Worm (Caenorhabditis elegans) whole organism, late embryonic: ENCODE data around the gene F45B8.5.

Source experiments
- C08G9.2 ChIP-seq: sonication (generic microtip); optimal IDR thresholded peaks from 2 replicates; lab custom pipeline; 2016; ENCODE audit warnings: mild to moderate bottlenecking, missing genetic modification characterization, moderate library complexity, missing compliant biosample characterization
- F13H6.1 ChIP-seq: sonication (generic microtip); optimal IDR thresholded peaks from 2 replicates; lab custom pipeline; 2016; ENCODE audit warnings: missing genetic modification characterization, missing compliant biosample characterization
- K02D7.2 ChIP-seq: sonication (generic microtip); optimal IDR thresholded peaks from 2 replicates; lab custom pipeline; 2017; ENCODE audit warnings: mild to moderate bottlenecking, missing genetic modification characterization, missing compliant biosample characterization
- Y22D7AL.16 ChIP-seq: sonication (generic microtip); optimal IDR thresholded peaks from 2 replicates; lab custom pipeline; 2016; ENCODE audit warnings: missing genetic modification characterization, missing compliant biosample characterization
- ahr-1 ChIP-seq: sonication (generic microtip); optimal IDR thresholded peaks from 2 replicates; lab custom pipeline; 2016; ENCODE audit warnings: missing genetic modification characterization, missing compliant biosample characterization
- ama-1 ChIP-seq: fragments of 150-350 bp; optimal IDR thresholded peaks from 2 replicates; lab custom pipeline; 2014
- ceh-22 ChIP-seq: sonication (generic microtip); optimal IDR thresholded peaks from 2 replicates; lab custom pipeline; 2017; ENCODE audit warnings: missing biosample characterization, missing genetic modification characterization
- ceh-34 ChIP-seq: sonication (generic microtip); optimal IDR thresholded peaks from 2 replicates; lab custom pipeline; 2016; ENCODE audit warnings: mild to moderate bottlenecking, missing genetic modification characterization, missing compliant biosample characterization
- ceh-45 ChIP-seq: fragments of 200-800 bp; sonication (Bioruptor generic); IDR thresholded peaks from 2 replicates; pipeline ENCODE4 v1.3.6; 2022; ENCODE audit warnings: missing genetic modification reagents, missing genetic modification characterization, missing compliant biosample characterization
- dve-1 ChIP-seq: sonication (generic microtip); optimal IDR thresholded peaks from 2 replicates; lab custom pipeline; 2017; ENCODE audit warnings: antibody characterized with exemption, mild to moderate bottlenecking, missing genetic modification characterization, missing compliant biosample characterization
- elt-2 ChIP-seq: sonication (generic microtip); optimal IDR thresholded peaks from 2 replicates; lab custom pipeline; 2016; ENCODE audit warnings: missing genetic modification reagents, missing genetic modification characterization, missing compliant biosample characterization
- elt-4 ChIP-seq: sonication (generic microtip); optimal IDR thresholded peaks from 2 replicates; lab custom pipeline; 2016; ENCODE audit warnings: missing genetic modification characterization, missing compliant biosample characterization
- ets-4 ChIP-seq: sonication (generic microtip); optimal IDR thresholded peaks from 2 replicates; lab custom pipeline; 2016; ENCODE audit warnings: missing genetic modification characterization, missing compliant biosample characterization
- eyg-1 ChIP-seq: sonication (generic microtip); optimal IDR thresholded peaks from 2 replicates; lab custom pipeline; 2016; ENCODE audit warnings: missing genotype, missing genetic modification characterization, missing compliant biosample characterization
- fax-1 ChIP-seq: sonication (generic microtip); optimal IDR thresholded peaks from 2 replicates; lab custom pipeline; 2016; ENCODE audit warnings: missing genotype, missing genetic modification characterization, missing compliant biosample characterization
- fkh-6 ChIP-seq: sonication (generic microtip); optimal IDR thresholded peaks from 2 replicates; lab custom pipeline; 2016; ENCODE audit warnings: missing genetic modification characterization, missing compliant biosample characterization
- gmeb-2 ChIP-seq: sonication (generic microtip); optimal IDR thresholded peaks from 2 replicates; lab custom pipeline; 2016; ENCODE audit warnings: missing genetic modification characterization, inconsistent platforms, missing compliant biosample characterization
- hlh-8 ChIP-seq: sonication (generic microtip); optimal IDR thresholded peaks from 2 replicates; lab custom pipeline; 2016; ENCODE audit warnings: missing genotype, missing genetic modification characterization, missing compliant biosample characterization
- lim-6 ChIP-seq: sonication (generic microtip); optimal IDR thresholded peaks from 2 replicates; lab custom pipeline; 2016; ENCODE audit warnings: missing genetic modification characterization, missing compliant biosample characterization
- mec-3 ChIP-seq: sonication (generic microtip); optimal IDR thresholded peaks from 2 replicates; lab custom pipeline; 2016; ENCODE audit warnings: borderline replicate concordance, missing genetic modification characterization, missing compliant biosample characterization
- nfya-1 ChIP-seq: sonication (generic microtip); optimal IDR thresholded peaks from 2 replicates; lab custom pipeline; 2017; ENCODE audit warnings: missing genetic modification characterization, mild to moderate bottlenecking, missing compliant biosample characterization, antibody characterized with exemption, moderate library complexity
- nhr-11 ChIP-seq: fragments of 150-350 bp; optimal IDR thresholded peaks from 2 replicates; lab custom pipeline; 2014; ENCODE audit warnings: missing biosample characterization, missing genetic modification characterization
- nhr-232 ChIP-seq: sonication (generic microtip); optimal IDR thresholded peaks from 2 replicates; lab custom pipeline; 2016; ENCODE audit warnings: missing genetic modification characterization, missing compliant biosample characterization
- pag-3 ChIP-seq: sonication (generic microtip); optimal IDR thresholded peaks from 2 replicates; lab custom pipeline; 2016; ENCODE audit warnings: missing compliant biosample characterization, missing genetic modification characterization, borderline replicate concordance
- pha-4 ChIP-seq: fragments of 150-350 bp; optimal IDR thresholded peaks from 2 replicates; lab custom pipeline; 2018; ENCODE audit warnings: missing biosample characterization, missing genetic modification reagents, missing genetic modification characterization
- pqm-1 ChIP-seq: sonication (generic microtip); optimal IDR thresholded peaks from 2 replicates; lab custom pipeline; 2016; ENCODE audit warnings: missing genetic modification characterization, missing compliant biosample characterization
- pros-1 ChIP-seq: fragments of 150-350 bp; optimal IDR thresholded peaks from 2 replicates; lab custom pipeline; 2014; ENCODE audit warnings: missing biosample characterization, missing genetic modification reagents, missing genetic modification characterization
- ref-2 ChIP-seq: sonication (generic microtip); optimal IDR thresholded peaks from 2 replicates; lab custom pipeline; 2016; ENCODE audit warnings: missing genetic modification characterization, missing compliant biosample characterization
- rnt-1 ChIP-seq: sonication (generic microtip); optimal IDR thresholded peaks from 2 replicates; lab custom pipeline; 2016; ENCODE audit warnings: missing genetic modification characterization, missing compliant biosample characterization
- sdc-2 ChIP-seq: sonication (generic microtip); optimal IDR thresholded peaks from 2 replicates; lab custom pipeline; 2016; ENCODE audit warnings: missing genotype, missing genetic modification characterization, missing compliant biosample characterization
- sox-2 ChIP-seq: fragments of 200-800 bp; sonication (Bioruptor generic); IDR thresholded peaks from 2 replicates; pipeline ENCODE4 v1.3.6; 2022; ENCODE audit warnings: missing genetic modification reagents, missing genetic modification characterization, missing compliant biosample characterization
- sox-4 ChIP-seq: sonication (generic microtip); optimal IDR thresholded peaks from 2 replicates; lab custom pipeline; 2017; ENCODE audit warnings: mild to moderate bottlenecking, missing genetic modification characterization, inconsistent platforms, missing compliant biosample characterization
- tbx-2 ChIP-seq: sonication (generic microtip); optimal IDR thresholded peaks from 2 replicates; lab custom pipeline; 2016; ENCODE audit warnings: missing genetic modification characterization, missing compliant biosample characterization
- tbx-7 ChIP-seq: sonication (generic microtip); optimal IDR thresholded peaks from 2 replicates; lab custom pipeline; 2016; ENCODE audit warnings: missing genotype, missing genetic modification characterization, missing compliant biosample characterization
- ttx-3 ChIP-seq: sonication (generic microtip); optimal IDR thresholded peaks from 2 replicates; lab custom pipeline; 2016; ENCODE audit warnings: missing genetic modification reagents, missing genetic modification characterization, missing compliant biosample characterization
- unc-3 ChIP-seq, 2 experiments: fragments of 200-800 bp in 1 of 2; sonication (Bioruptor generic) in 1 of 2; sonication (generic microtip) in 1 of 2; conservative IDR thresholded peaks in 1 of 2; optimal IDR thresholded peaks in 1 of 2; 2 replicates each; pipeline versions ENCODE4 v1.3.6 to Lab custom; 2016 to 2022; ENCODE audit warnings: missing compliant biosample characterization in 2 of 2, missing genetic modification characterization in 2 of 2, missing genetic modification reagents in 1 of 2
- unc-42 ChIP-seq: sonication (generic microtip); optimal IDR thresholded peaks from 2 replicates; lab custom pipeline; 2016; ENCODE audit warnings: missing genotype, missing genetic modification characterization, missing compliant biosample characterization
- zip-5 ChIP-seq: sonication (generic microtip); optimal IDR thresholded peaks from 2 replicates; lab custom pipeline; 2016; ENCODE audit warnings: missing genetic modification characterization, missing compliant biosample characterization
- ztf-16 ChIP-seq: sonication (generic microtip); optimal IDR thresholded peaks from 2 replicates; lab custom pipeline; 2017; ENCODE audit warnings: missing genetic modification characterization, missing compliant biosample characterization

F45B8.5 gene

DNA sequence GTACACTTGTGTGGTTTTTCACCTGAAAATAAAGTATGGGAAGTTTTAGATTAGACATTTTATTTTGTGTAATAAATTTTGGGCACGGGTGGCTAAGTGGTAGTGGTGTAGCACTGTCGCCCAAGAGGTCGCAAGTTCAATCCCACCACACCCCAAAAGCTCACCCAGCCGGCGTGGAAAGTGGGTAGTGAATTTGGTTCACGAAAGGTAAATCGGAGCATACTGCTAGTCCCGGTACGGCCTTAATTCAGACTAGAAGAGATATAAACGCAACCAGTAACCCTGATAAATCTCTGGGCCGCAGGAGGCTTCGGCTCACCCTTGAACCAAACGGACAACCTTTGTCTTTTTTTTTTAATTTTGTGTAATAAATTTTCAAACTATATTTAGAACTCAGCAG is 14.1 kb upstream of the F45B8.5 start:
- no peak for TF ChIP-seq elt-2
- TF ChIP-seq sox-2 (GFP tag; lab: Robert Waterston, UW) = no peak
- no peak for TF ChIP-seq ceh-45 (GFP tag; lab: Robert Waterston, UW)
- TF ChIP-seq sdc-2 (tag; lab: Kevin White, UChicago) = no peak
- no peak for TF ChIP-seq fax-1 (tag; lab: Kevin White, UChicago)
- no peak for TF ChIP-seq ceh-22 (tag; lab: Kevin White, UChicago)
- no peak for TF ChIP-seq pros-1 (tag; lab: Kevin White, UChicago)
- TF ChIP-seq hlh-8 (tag; lab: Kevin White, UChicago) = no peak
- TF ChIP-seq ahr-1 (tag; lab: Kevin White, UChicago) = no peak
- TF ChIP-seq C08G9.2 (tag; lab: Kevin White, UChicago) = no peak
- TF ChIP-seq rnt-1 = no peak
- TF ChIP-seq ttx-3 = no peak
- no peak for TF ChIP-seq eyg-1
- TF ChIP-seq dve-1 (tag; lab: Kevin White, UChicago) = no peak
- no peak for TF ChIP-seq nfya-1
- TF ChIP-seq ama-1 (lab: Kevin White, UChicago) = no peak
- TF ChIP-seq F13H6.1 = no peak
- TF ChIP-seq zip-5 (tag; lab: Kevin White, UChicago) = no peak
- no peak for TF ChIP-seq Y22D7AL.16 (tag; lab: Kevin White, UChicago)

DNA sequence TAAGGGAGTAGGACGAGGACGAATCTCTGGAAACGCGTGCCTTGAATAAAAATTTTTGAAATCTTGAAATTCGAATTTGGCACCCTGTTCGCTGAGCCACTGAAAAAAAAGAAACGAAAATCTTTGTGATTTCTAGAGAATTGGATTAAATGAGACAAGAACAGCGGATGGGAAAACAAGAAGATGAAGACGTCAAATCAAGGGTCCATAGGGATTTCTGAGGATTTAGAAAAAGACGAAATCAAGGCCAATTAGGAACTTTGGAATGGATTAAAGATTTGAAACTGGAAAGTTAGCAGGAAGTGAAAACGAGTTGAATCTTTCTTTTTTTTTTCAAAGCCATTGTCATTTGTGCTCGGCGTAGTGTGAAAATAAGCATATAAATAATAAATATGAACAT is 11.3 kb upstream of the F45B8.5 start, which contains the start of gene pag-3:
pag-3 (minus strand) TSS at position 101 of the 400 bp plus-strand sequence.
- no peak for TF ChIP-seq unc-3 (GFP tag; conservative IDR thresholded peaks at IDR 0.05; lab: Robert Waterston, UW)
- no peak for TF ChIP-seq unc-3 (tag; optimal IDR thresholded peaks at IDR 0.05; lab: Kevin White, UChicago)
- no peak for TF ChIP-seq F13H6.1
- TF ChIP-seq pha-4 = no peak
- no peak for TF ChIP-seq tbx-7 (tag; lab: Kevin White, UChicago)
- no peak for TF ChIP-seq ref-2
- TF ChIP-seq, all 69 proteins: peak for 0

DNA sequence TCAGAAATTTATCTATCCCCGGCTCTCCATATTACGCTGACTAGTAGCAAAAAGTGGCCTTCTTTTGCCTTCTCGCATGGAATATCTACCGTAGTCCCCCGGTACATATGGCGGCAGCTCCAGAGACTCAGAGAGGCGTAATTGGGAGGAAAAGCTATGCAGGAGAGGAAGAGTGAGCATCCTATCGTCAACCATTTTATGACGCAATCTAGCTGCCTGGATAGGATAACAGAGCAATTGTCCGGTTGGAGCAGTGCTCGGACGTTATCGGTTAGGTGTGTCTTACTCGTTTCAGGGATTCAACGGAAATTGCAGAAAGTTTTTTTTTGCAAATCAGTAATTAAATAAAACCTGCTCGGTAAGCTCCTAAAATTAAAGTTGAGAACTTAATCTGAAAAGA is 8.7 kb upstream of the F45B8.5 start:
- TF ChIP-seq nhr-232 (no peak), K02D7.2 (no peak), nhr-11 (tag; lab: Kevin White, UChicago) (no peak), sdc-2 (tag; lab: Kevin White, UChicago) (no peak), F13H6.1 (no peak), unc-42 (tag; lab: Kevin White, UChicago) (no peak), mec-3 (no peak), sox-4 (tag; lab: Kevin White, UChicago) (no peak), pqm-1 (tag; lab: Kevin White, UChicago) (no peak), elt-4 (tag; lab: Kevin White, UChicago) (no peak), pag-3 (tag; lab: Kevin White, UChicago) (no peak)

DNA sequence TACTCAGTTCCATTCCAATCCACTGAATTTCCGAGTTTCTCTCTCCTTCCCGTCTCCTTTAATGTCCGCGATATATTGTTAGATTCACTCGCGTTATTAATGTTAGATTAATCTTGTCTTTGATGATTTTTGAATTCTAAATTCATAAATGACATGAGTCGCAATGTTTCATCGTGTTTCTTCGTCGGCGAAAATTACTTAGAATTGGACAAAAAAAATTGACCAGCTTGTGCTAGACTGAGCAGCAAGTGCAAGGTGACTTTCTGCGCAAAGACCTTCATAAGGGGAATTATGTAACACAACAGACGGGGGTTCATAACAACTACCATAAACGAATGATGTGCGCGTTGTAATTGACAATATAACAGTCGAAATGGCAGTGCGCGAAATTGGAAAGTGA is 7.5 kb upstream of the F45B8.5 start:
- TF ChIP-seq tbx-7 (tag; lab: Kevin White, UChicago) = no peak
- no peak for TF ChIP-seq ref-2
- no peak for TF ChIP-seq eyg-1
- TF ChIP-seq fkh-6 (tag; lab: Kevin White, UChicago) = no peak
- TF ChIP-seq C08G9.2 (tag; lab: Kevin White, UChicago) = no peak
- no peak for TF ChIP-seq nhr-11 (tag; lab: Kevin White, UChicago)
- TF ChIP-seq lim-6 = no peak
- TF ChIP-seq ceh-34 (tag; lab: Kevin White, UChicago) = no peak
- TF ChIP-seq ets-4 (tag; lab: Kevin White, UChicago) = no peak
- TF ChIP-seq ahr-1 (tag; lab: Kevin White, UChicago) = no peak
- no peak for TF ChIP-seq ztf-16 (tag; lab: Kevin White, UChicago)
- TF ChIP-seq gmeb-2 (tag; lab: Kevin White, UChicago) = no peak
- no peak for TF ChIP-seq elt-4 (tag; lab: Kevin White, UChicago)
- TF ChIP-seq nhr-232 = no peak
- no peak for TF ChIP-seq unc-42 (tag; lab: Kevin White, UChicago)
- TF ChIP-seq pros-1 (tag; lab: Kevin White, UChicago) = no peak
- TF ChIP-seq tbx-2 = no peak
